Worm (Caenorhabditis elegans): Measurements from ENCODE around the gene mnat-1.

- no peak for TF ChIP-seq unc-39 (tag; optimal IDR thresholded peaks at IDR 0.05)
- TF ChIP-seq tbx-8 (GFP tag; optimal IDR thresholded peaks at IDR 0.05) = no peak
- TF ChIP-seq nhr-28 (tag; optimal IDR thresholded peaks at IDR 0.05) = no peak
Observed at ce11 chrII:2504431-2504928, 26.0 kb upstream of the mnat-1 start, which contains the start of gene gbas-1.
